Worm (Caenorhabditis elegans) whole organism, young adult: ENCODE results near the gene peb-1.

Experiments used
- B0336.3 ChIP-seq: fragments of 200-800 bp; sonication (Bioruptor generic); IDR thresholded peaks from 2 replicates; pipeline ENCODE4 v1.3.6; 2022; ENCODE audit warnings: missing genetic modification characterization, missing compliant biosample characterization
- C06A6.2 ChIP-seq: fragments of 200-800 bp; sonication (Bioruptor generic); conservative IDR thresholded peaks from 2 replicates; pipeline ENCODE4 v1.3.6; 2022; ENCODE audit warnings: missing genetic modification characterization, missing compliant biosample characterization
- C17E4.6 ChIP-seq: fragments of 200-800 bp; sonication (Bioruptor generic); IDR thresholded peaks from 2 replicates; pipeline ENCODE4 v1.3.6; 2022; ENCODE audit warnings: missing genetic modification reagents, missing genetic modification characterization, missing compliant biosample characterization
- D2030.7 ChIP-seq: fragments of 200-800 bp; sonication (Bioruptor generic); IDR thresholded peaks from 2 replicates; pipeline ENCODE4 v1.3.6; 2022; ENCODE audit warnings: missing genetic modification reagents, missing genetic modification characterization, missing compliant biosample characterization
- F22D6.2 ChIP-seq: sonication (generic microtip); optimal IDR thresholded peaks from 2 replicates; lab custom pipeline; 2016; ENCODE audit warnings: mild to moderate bottlenecking, missing genetic modification characterization, missing compliant biosample characterization
- F37B4.10 ChIP-seq: fragments of 200-800 bp; sonication (Bioruptor generic); IDR thresholded peaks from 2 replicates; pipeline ENCODE4 v1.3.6; 2022; ENCODE audit warnings: missing genetic modification characterization, missing compliant biosample characterization
- F55B11.4 ChIP-seq: sonication (generic microtip); optimal IDR thresholded peaks from 2 replicates; lab custom pipeline; 2016; ENCODE audit warnings: missing compliant biosample characterization, missing genetic modification characterization, borderline replicate concordance; ENCODE audit not compliant: insufficient read depth
- T26A5.8 ChIP-seq: sonication (generic microtip); optimal IDR thresholded peaks from 2 replicates; lab custom pipeline; 2016; ENCODE audit warnings: missing genetic modification characterization, missing compliant biosample characterization
- Y56A3A.18 ChIP-seq: fragments of 200-800 bp; sonication (Bioruptor generic); IDR thresholded peaks from 2 replicates; pipeline ENCODE4 v1.3.6; 2022; ENCODE audit warnings: missing genetic modification reagents, missing genetic modification characterization, missing compliant biosample characterization
- ama-1 ChIP-seq, 3 experiments: fragments of 150-350 bp in 1 of 3; sonication (generic microtip) in 2 of 3; optimal IDR thresholded peaks; 2 replicates each; lab custom pipeline; 2014 to 2018; ENCODE audit warnings: missing biosample characterization in 2 of 3, missing genetic modification characterization in 2 of 3, missing genetic modification reagents in 2 of 3
- atf-7 ChIP-seq: sonication (generic microtip); optimal IDR thresholded peaks from 2 replicates; lab custom pipeline; 2017; ENCODE audit warnings: mild to moderate bottlenecking, missing genetic modification characterization, missing compliant biosample characterization
- athp-1 ChIP-seq: sonication (generic microtip); optimal IDR thresholded peaks from 2 replicates; lab custom pipeline; 2017; ENCODE audit warnings: mild to moderate bottlenecking, missing genetic modification characterization, missing compliant biosample characterization
- attf-3 ChIP-seq: fragments of 200-800 bp; sonication (Bioruptor generic); conservative IDR thresholded peaks from 2 replicates; pipeline ENCODE4 v1.3.6; 2022; ENCODE audit warnings: missing genetic modification reagents, missing genetic modification characterization, missing compliant biosample characterization
- cebp-2 ChIP-seq: fragments of 200-800 bp; sonication (Bioruptor generic); IDR thresholded peaks from 2 replicates; pipeline ENCODE4 v1.3.6; 2022; ENCODE audit warnings: missing genetic modification characterization, missing compliant biosample characterization
- chd-7 ChIP-seq: sonication (generic microtip); optimal IDR thresholded peaks from 2 replicates; lab custom pipeline; 2016; ENCODE audit warnings: mild to moderate bottlenecking, missing genetic modification characterization, moderate library complexity, missing compliant biosample characterization
- die-1 ChIP-seq: sonication (generic microtip); optimal IDR thresholded peaks from 2 replicates; lab custom pipeline; 2016; ENCODE audit warnings: missing genotype, mild to moderate bottlenecking, missing genetic modification characterization, missing compliant biosample characterization
- efl-1 ChIP-seq: fragments of 150-350 bp; optimal IDR thresholded peaks from 2 replicates; lab custom pipeline; 2014; ENCODE audit warnings: missing biosample characterization, missing genetic modification reagents, missing genetic modification characterization
- ets-4 ChIP-seq: fragments of 200-800 bp; sonication (Bioruptor generic); optimal IDR thresholded peaks from 2 replicates; lab custom pipeline; 2018; ENCODE audit warnings: mild to moderate bottlenecking, missing genetic modification characterization, missing compliant biosample characterization
- gei-17 ChIP-seq: fragments of 200-800 bp; sonication (Bioruptor generic); optimal IDR thresholded peaks from 2 replicates; lab custom pipeline; 2018; ENCODE audit warnings: mild to moderate bottlenecking, missing genetic modification characterization, missing compliant biosample characterization
- him-1 ChIP-seq: sonication (generic microtip); optimal IDR thresholded peaks from 2 replicates; lab custom pipeline; 2016; ENCODE audit warnings: missing genotype, missing genetic modification reagents, missing genetic modification characterization, missing compliant biosample characterization
- hlh-12 ChIP-seq: sonication (generic microtip); optimal IDR thresholded peaks from 2 replicates; lab custom pipeline; 2016; ENCODE audit warnings: missing genetic modification characterization, missing compliant biosample characterization
- hmg-20 ChIP-seq: fragments of 200-800 bp; sonication (Bioruptor generic); IDR thresholded peaks from 2 replicates; pipeline ENCODE4 v1.3.6; 2022; ENCODE audit warnings: missing genetic modification reagents, missing genetic modification characterization, missing compliant biosample characterization
- hsf-1 ChIP-seq: fragments of 200-800 bp; sonication (Bioruptor generic); IDR thresholded peaks from 2 replicates; pipeline ENCODE4 v1.3.6; 2022; ENCODE audit warnings: missing genetic modification reagents, missing genetic modification characterization, missing compliant biosample characterization
- let-526 ChIP-seq: fragments of 200-800 bp; sonication (Bioruptor generic); IDR thresholded peaks from 2 replicates; pipeline ENCODE4 v1.3.6; 2022; ENCODE audit warnings: missing genetic modification reagents, missing genetic modification characterization, missing compliant biosample characterization
- lin-35 ChIP-seq, 3 experiments: fragments of 150-350 bp in 2 of 3; sonication (generic microtip) in 1 of 3; optimal IDR thresholded peaks; 2 replicates each; lab custom pipeline; 2014 to 2018; ENCODE audit warnings: missing biosample characterization in 3 of 3, missing genetic modification characterization in 3 of 3, missing genetic modification reagents in 3 of 3
- lin-54 ChIP-seq: fragments of 200-800 bp; sonication (Bioruptor generic); optimal IDR thresholded peaks from 2 replicates; lab custom pipeline; 2018; ENCODE audit warnings: mild to moderate bottlenecking, missing genetic modification characterization, missing compliant biosample characterization
- lir-1 ChIP-seq: fragments of 200-800 bp; sonication (Bioruptor generic); conservative IDR thresholded peaks from 2 replicates; pipeline ENCODE4 v1.3.6; 2022; ENCODE audit warnings: missing genetic modification reagents, missing genetic modification characterization, missing compliant biosample characterization
- lsy-27 ChIP-seq: sonication (generic microtip); optimal IDR thresholded peaks from 2 replicates; lab custom pipeline; 2017; ENCODE audit warnings: missing genetic modification characterization, mild to moderate bottlenecking, missing compliant biosample characterization, antibody characterized with exemption, missing genotype, borderline replicate concordance; ENCODE audit not compliant: insufficient read depth
- madf-10 ChIP-seq: sonication (generic microtip); optimal IDR thresholded peaks from 2 replicates; lab custom pipeline; 2016; ENCODE audit warnings: mild to moderate bottlenecking, missing genetic modification characterization, missing compliant biosample characterization
- madf-3 ChIP-seq: fragments of 200-800 bp; sonication (Bioruptor generic); IDR thresholded peaks from 2 replicates; pipeline ENCODE4 v1.3.6; 2022; ENCODE audit warnings: missing genetic modification reagents, missing genetic modification characterization, missing compliant biosample characterization
- madf-6 ChIP-seq: fragments of 200-800 bp; sonication (Bioruptor generic); IDR thresholded peaks from 2 replicates; pipeline ENCODE4 v1.3.6; 2022; ENCODE audit warnings: missing genetic modification reagents, missing genetic modification characterization, missing compliant biosample characterization
- madf-8 ChIP-seq: fragments of 200-800 bp; sonication (Bioruptor generic); conservative IDR thresholded peaks from 2 replicates; pipeline ENCODE4 v1.3.6; 2022; ENCODE audit warnings: missing genetic modification reagents, missing genetic modification characterization, missing compliant biosample characterization
- mcd-1 ChIP-seq: fragments of 200-800 bp; sonication (Bioruptor generic); IDR thresholded peaks from 2 replicates; pipeline ENCODE4 v1.3.6; 2022; ENCODE audit warnings: missing genetic modification reagents, missing genetic modification characterization, missing compliant biosample characterization
- nfyb-1 ChIP-seq: fragments of 200-800 bp; sonication (Bioruptor generic); IDR thresholded peaks from 2 replicates; pipeline ENCODE4 v1.3.6; 2022; ENCODE audit warnings: missing genetic modification reagents, missing genetic modification characterization, missing compliant biosample characterization
- nhr-179 ChIP-seq: sonication (generic microtip); optimal IDR thresholded peaks from 2 replicates; lab custom pipeline; 2016; ENCODE audit warnings: mild to moderate bottlenecking, missing genetic modification characterization, missing compliant biosample characterization
- pha-4 ChIP-seq: fragments of 150-350 bp; sonication (generic microtip); optimal IDR thresholded peaks from 2 replicates; lab custom pipeline; 2014; ENCODE audit warnings: missing biosample characterization, missing genetic modification reagents, missing genetic modification characterization
- rcor-1 ChIP-seq: fragments of 200-800 bp; sonication (Bioruptor generic); IDR thresholded peaks from 2 replicates; pipeline ENCODE4 v1.3.6; 2022; ENCODE audit warnings: missing genetic modification reagents, missing genetic modification characterization, missing compliant biosample characterization
- rpc-1 ChIP-seq, 2 experiments: fragments of 150-350 bp in 1 of 2; sonication (generic microtip) in 1 of 2; optimal IDR thresholded peaks; 2 replicates each; lab custom pipeline; 2014 to 2018; ENCODE audit warnings: missing biosample characterization in 1 of 2, missing genetic modification characterization in 1 of 2, missing genetic modification reagents in 1 of 2, missing genotype in 1 of 2
- sdz-38 ChIP-seq: sonication (generic microtip); optimal IDR thresholded peaks from 2 replicates; lab custom pipeline; 2016; ENCODE audit warnings: missing genotype, missing genetic modification characterization, missing compliant biosample characterization
- snpc-1.3 ChIP-seq: sonication (generic microtip); optimal IDR thresholded peaks from 2 replicates; lab custom pipeline; 2017; ENCODE audit warnings: missing genetic modification characterization, mild to moderate bottlenecking, missing compliant biosample characterization, antibody characterized with exemption, moderate library complexity, missing genotype, missing genetic modification reagents; ENCODE audit not compliant: insufficient read depth
- tbp1 ChIP-seq: fragments of 200-800 bp; sonication (Bioruptor generic); optimal IDR thresholded peaks from 2 replicates; lab custom pipeline; 2018; ENCODE audit warnings: mild to moderate bottlenecking, missing genetic modification characterization, missing compliant biosample characterization
- tbx-9 ChIP-seq: sonication (generic microtip); optimal IDR thresholded peaks from 2 replicates; lab custom pipeline; 2016; ENCODE audit warnings: borderline replicate concordance, missing genetic modification characterization, inconsistent platforms, missing compliant biosample characterization
- unc-130 ChIP-seq: sonication (generic microtip); optimal IDR thresholded peaks from 2 replicates; lab custom pipeline; 2016; ENCODE audit warnings: missing genetic modification reagents, missing genetic modification characterization, missing compliant biosample characterization
- unc-62 ChIP-seq: fragments of 150-350 bp; optimal IDR thresholded peaks from 2 replicates; lab custom pipeline; 2014; ENCODE audit warnings: missing biosample characterization, missing genetic modification reagents, missing genetic modification characterization
- ztf-25 ChIP-seq: fragments of 200-800 bp; sonication (Bioruptor generic); IDR thresholded peaks from 2 replicates; pipeline ENCODE4 v1.3.6; 2022; ENCODE audit warnings: missing genetic modification reagents, missing genetic modification characterization, missing compliant biosample characterization
- ztf-28 ChIP-seq: fragments of 200-800 bp; sonication (Bioruptor generic); IDR thresholded peaks from 2 replicates; pipeline ENCODE4 v1.3.6; 2022; ENCODE audit warnings: missing genetic modification reagents, missing genetic modification characterization, missing compliant biosample characterization
- ztf-6 ChIP-seq: fragments of 200-800 bp; sonication (Bioruptor generic); IDR thresholded peaks from 2 replicates; pipeline ENCODE4 v1.3.6; 2022; ENCODE audit warnings: missing genetic modification reagents, missing genetic modification characterization, missing compliant biosample characterization

The peb-1 gene

ce11 chrX:2226875-2227355, 16.1 kb downstream of the peb-1 start (continued):
- peak; percentile 31 for TF ChIP-seq nhr-179 (tag; lab: Kevin White, UChicago)
- no peak for TF ChIP-seq T26A5.8 (tag; lab: Kevin White, UChicago)
- TF ChIP-seq mcd-1 (GFP tag; lab: Robert Waterston, UW): peak; percentile 59
- peak; percentile 84 for TF ChIP-seq Y56A3A.18 (GFP tag; lab: Robert Waterston, UW)
- no peak for TF ChIP-seq lsy-27 (tag; lab: Kevin White, UChicago)
- 0 out of 2 replicates have a peak, but pooled peaks have one; percentile 47 for TF ChIP-seq hsf-1
- no peak for TF ChIP-seq C17E4.6
- no peak for TF ChIP-seq ama-1 (optimal IDR thresholded peaks at IDR 0.05; lab: Kevin White, UChicago)
- peak; percentile 13 to 91 for TF ChIP-seq ama-1 (GFP tag; optimal IDR thresholded peaks at IDR 0.05; lab: Kevin White, UChicago)
- 0 out of 2 replicates have a peak, but pooled peaks have one; percentile 37 for TF ChIP-seq cebp-2 (GFP tag; lab: Robert Waterston, UW)
- TF ChIP-seq B0336.3 (GFP tag; lab: Robert Waterston, UW): peak; percentile 41; the same call in 1 of the 2 replicates
- peak; percentile 77; the same call in 1 of the 2 replicates for TF ChIP-seq let-526 (GFP tag; lab: Robert Waterston, UW)
- TF ChIP-seq hlh-12: no peak
- TF ChIP-seq rpc-1 (optimal IDR thresholded peaks at IDR 0.05; lab: Kevin White, UChicago): peak; percentile 95
- peak; percentile 89 for TF ChIP-seq rpc-1 (tag; optimal IDR thresholded peaks at IDR 0.05; lab: Kevin White, UChicago)
- peak; percentile 63 for TF ChIP-seq snpc-1.3 (tag; lab: Kevin White, UChicago)
- no peak; the same call in 1 of the 2 replicates for TF ChIP-seq lir-1
- peak; percentile 92 for TF ChIP-seq tbp1 (GFP tag; lab: Kevin White, UChicago)
- peak; percentile 52 for TF ChIP-seq chd-7 (tag; lab: Kevin White, UChicago)
- TF ChIP-seq lin-35 (GFP tag; optimal IDR thresholded peaks at IDR 0.05; lab: Kevin White, UChicago): peak in 1 of 3 experiments; percentile 75
- no peak for TF ChIP-seq madf-3 (GFP tag; lab: Robert Waterston, UW)
- no peak for TF ChIP-seq F37B4.10 (GFP tag; lab: Robert Waterston, UW)
- peak; percentile 54; the same call in 1 of the 2 replicates for TF ChIP-seq ztf-28 (GFP tag; lab: Robert Waterston, UW)
- peak; percentile 79 for TF ChIP-seq rcor-1 (GFP tag; lab: Robert Waterston, UW)
- TF ChIP-seq hmg-20: no peak
- TF ChIP-seq him-1 (tag; lab: Kevin White, UChicago): peak; percentile 92
- TF ChIP-seq lin-54 (GFP tag; lab: Kevin White, UChicago): no peak
- peak; percentile 54 for TF ChIP-seq gei-17 (GFP tag; lab: Kevin White, UChicago)
- no peak for TF ChIP-seq tbx-9 (tag; lab: Kevin White, UChicago)
- peak; percentile 72 for TF ChIP-seq D2030.7 (GFP tag; lab: Robert Waterston, UW)
- peak; percentile 93 for TF ChIP-seq die-1 (tag; lab: Kevin White, UChicago)
- TF ChIP-seq C06A6.2 (GFP tag; lab: Robert Waterston, UW): peak; percentile 57; the same call in 1 of the 2 replicates
- peak; percentile 84 for TF ChIP-seq nfyb-1
- peak; percentile 75 for TF ChIP-seq madf-10 (tag; lab: Kevin White, UChicago)
- TF ChIP-seq madf-8 (GFP tag; lab: Robert Waterston, UW): no peak
- TF ChIP-seq madf-6 (GFP tag; lab: Robert Waterston, UW): no peak; the same call in 1 of the 2 replicates
- TF ChIP-seq athp-1 (tag; lab: Kevin White, UChicago): peak; percentile 62
- TF ChIP-seq pha-4: no peak
- TF ChIP-seq attf-3: 0 out of 2 replicates have a peak, but pooled peaks have one; percentile 39
- TF ChIP-seq ztf-6: no peak
- no peak for TF ChIP-seq efl-1
- peak; percentile 47 for TF ChIP-seq ets-4 (GFP tag; lab: Kevin White, UChicago)
- TF ChIP-seq unc-62 (GFP tag; lab: Kevin White, UChicago): no peak
- no peak for TF ChIP-seq F55B11.4
- no peak for TF ChIP-seq sdz-38 (tag; lab: Kevin White, UChicago)
- TF ChIP-seq atf-7 (tag; lab: Kevin White, UChicago): peak; percentile 53
- peak; percentile 18 for TF ChIP-seq F22D6.2 (tag; lab: Kevin White, UChicago)
- TF ChIP-seq ztf-25 (GFP tag; lab: Robert Waterston, UW): peak; percentile 86
- peak; percentile 26 for TF ChIP-seq unc-130
